Worm (Caenorhabditis elegans) whole organism, L3 larva: ENCODE results near the gene T14G12.6.
A peak's percentile ranks its signal among the peaks of the same experiment; 100 is the strongest.

ENCODE experiments used
- R02D3.7 ChIP-seq: fragments of 150-350 bp; optimal IDR thresholded peaks from 2 replicates; lab custom pipeline; 2014; ENCODE audit warnings: missing biosample characterization, missing genetic modification characterization
- ZK546.5 ChIP-seq: sonication (generic microtip); optimal IDR thresholded peaks from 2 replicates; lab custom pipeline; 2017; ENCODE audit warnings: missing biosample characterization, missing genetic modification characterization
- ama-1 ChIP-seq: fragments of 150-350 bp; optimal IDR thresholded peaks from 2 replicates; lab custom pipeline; 2018
- ceh-28 ChIP-seq: fragments of 150-350 bp; optimal IDR thresholded peaks from 2 replicates; lab custom pipeline; 2014; ENCODE audit warnings: missing biosample characterization, missing genetic modification reagents, missing genetic modification characterization
- ceh-82 ChIP-seq: fragments of 150-350 bp; optimal IDR thresholded peaks from 2 replicates; lab custom pipeline; 2014; ENCODE audit warnings: missing biosample characterization, missing genetic modification characterization
- daf-12 ChIP-seq: fragments of 150-350 bp; optimal IDR thresholded peaks from 2 replicates; lab custom pipeline; 2014; ENCODE audit warnings: missing biosample characterization, missing genetic modification reagents, missing genetic modification characterization
- egl-27 ChIP-seq: sonication (generic microtip); optimal IDR thresholded peaks from 4 replicates; lab custom pipeline; 2017; ENCODE audit warnings: missing biosample characterization, missing genetic modification reagents, missing genetic modification characterization
- egl-5 ChIP-seq: fragments of 150-350 bp; optimal IDR thresholded peaks from 2 replicates; lab custom pipeline; 2017; ENCODE audit warnings: missing biosample characterization, missing genetic modification reagents, missing genetic modification characterization, inconsistent platforms
- elt-3 ChIP-seq, 3 experiments: fragments of 150-350 bp in 1 of 3; sonication (generic microtip) in 2 of 3; optimal IDR thresholded peaks; 2 replicates in 2 of 3; 4 replicates in 1 of 3; lab custom pipeline; 2014 to 2017; ENCODE audit warnings: missing biosample characterization in 3 of 3, missing genetic modification characterization in 3 of 3
- eor-1 ChIP-seq, 2 experiments: fragments of 150-350 bp; optimal IDR thresholded peaks; 2 replicates each; lab custom pipeline; 2014 to 2018; ENCODE audit warnings: missing biosample characterization in 2 of 2, missing genetic modification characterization in 2 of 2
- fkh-2 ChIP-seq: fragments of 150-350 bp; optimal IDR thresholded peaks from 2 replicates; lab custom pipeline; 2014; ENCODE audit warnings: missing biosample characterization, missing genetic modification reagents, missing genetic modification characterization
- fos-1 ChIP-seq: fragments of 150-350 bp; optimal IDR thresholded peaks from 2 replicates; lab custom pipeline; 2014; ENCODE audit warnings: missing biosample characterization, missing genetic modification characterization
- hmg-11 ChIP-seq: sonication (generic microtip); optimal IDR thresholded peaks from 2 replicates; lab custom pipeline; 2016; ENCODE audit warnings: missing genetic modification characterization, missing compliant biosample characterization
- jun-1 ChIP-seq: fragments of 150-350 bp; optimal IDR thresholded peaks from 2 replicates; lab custom pipeline; 2014; ENCODE audit warnings: missing biosample characterization, missing genetic modification reagents, missing genetic modification characterization
- lin-39 ChIP-seq: fragments of 150-350 bp; optimal IDR thresholded peaks from 2 replicates; lab custom pipeline; 2018; ENCODE audit warnings: missing biosample characterization, missing genetic modification reagents, missing genetic modification characterization
- lsy-12 ChIP-seq: sonication (generic microtip); optimal IDR thresholded peaks from 2 replicates; lab custom pipeline; 2016; ENCODE audit warnings: mild to moderate bottlenecking, missing genetic modification characterization, missing compliant biosample characterization
- mdl-1 ChIP-seq: fragments of 150-350 bp; optimal IDR thresholded peaks from 2 replicates; lab custom pipeline; 2014; ENCODE audit warnings: missing biosample characterization, missing genetic modification characterization
- mml-1 ChIP-seq: fragments of 150-350 bp; sonication (generic microtip); optimal IDR thresholded peaks from 3 replicates; lab custom pipeline; 2014; ENCODE audit warnings: missing biosample characterization, missing genetic modification characterization
- nfya-1 ChIP-seq: sonication (generic microtip); optimal IDR thresholded peaks from 2 replicates; lab custom pipeline; 2017; ENCODE audit warnings: missing genetic modification characterization, mild to moderate bottlenecking, missing compliant biosample characterization, antibody characterized with exemption, moderate library complexity; ENCODE audit not compliant: insufficient read depth
- nhr-11 ChIP-seq: fragments of 150-350 bp; optimal IDR thresholded peaks from 2 replicates; lab custom pipeline; 2014; ENCODE audit warnings: missing biosample characterization, missing genetic modification characterization
- nhr-12 ChIP-seq: fragments of 150-350 bp; optimal IDR thresholded peaks from 2 replicates; lab custom pipeline; 2014; ENCODE audit warnings: missing biosample characterization, missing genetic modification characterization
- nhr-23 ChIP-seq: fragments of 150-350 bp; optimal IDR thresholded peaks from 2 replicates; lab custom pipeline; 2014; ENCODE audit warnings: missing biosample characterization, missing genetic modification reagents, missing genetic modification characterization
- nhr-25 ChIP-seq: sonication (generic microtip); optimal IDR thresholded peaks from 2 replicates; lab custom pipeline; 2017; ENCODE audit warnings: missing biosample characterization, missing genetic modification characterization
- nhr-43 ChIP-seq: sonication (generic microtip); optimal IDR thresholded peaks from 2 replicates; lab custom pipeline; 2016; ENCODE audit warnings: mild to moderate bottlenecking, missing genetic modification characterization, missing compliant biosample characterization; ENCODE audit not compliant: poor library complexity, severe bottlenecking
- nhr-67 ChIP-seq: fragments of 150-350 bp; optimal IDR thresholded peaks from 2 replicates; lab custom pipeline; 2014; ENCODE audit warnings: missing biosample characterization, missing genetic modification characterization
- nhr-76 ChIP-seq: fragments of 150-350 bp; sonication (generic microtip); optimal IDR thresholded peaks from 5 replicates; lab custom pipeline; 2014; ENCODE audit warnings: missing biosample characterization, missing genetic modification characterization
- pha-4 ChIP-seq: fragments of 150-350 bp; optimal IDR thresholded peaks from 2 replicates; lab custom pipeline; 2014; ENCODE audit warnings: missing biosample characterization, missing genetic modification reagents, missing genetic modification characterization
- pqm-1 ChIP-seq: fragments of 150-350 bp; optimal IDR thresholded peaks from 2 replicates; lab custom pipeline; 2017; ENCODE audit warnings: missing biosample characterization, missing genetic modification characterization, inconsistent platforms
- sea-2 ChIP-seq: fragments of 150-350 bp; sonication (generic microtip); optimal IDR thresholded peaks from 4 replicates; lab custom pipeline; 2014; ENCODE audit warnings: missing biosample characterization, missing genetic modification reagents, missing genetic modification characterization
- skn-1 ChIP-seq: fragments of 150-350 bp; optimal IDR thresholded peaks from 2 replicates; lab custom pipeline; 2014; ENCODE audit warnings: missing biosample characterization, missing genetic modification characterization
- tbx-2 ChIP-seq: sonication (generic microtip); optimal IDR thresholded peaks from 2 replicates; lab custom pipeline; 2016; ENCODE audit warnings: mild to moderate bottlenecking, missing genetic modification characterization, missing compliant biosample characterization
- unc-39 ChIP-seq: sonication (generic microtip); optimal IDR thresholded peaks from 4 replicates; lab custom pipeline; 2017; ENCODE audit warnings: missing biosample characterization, missing genetic modification characterization
- zag-1 ChIP-seq: fragments of 150-350 bp; optimal IDR thresholded peaks from 2 replicates; lab custom pipeline; 2014; ENCODE audit warnings: missing biosample characterization, missing genetic modification characterization
- ztf-11 ChIP-seq: fragments of 150-350 bp; optimal IDR thresholded peaks from 2 replicates; lab custom pipeline; 2014; ENCODE audit warnings: missing biosample characterization, missing genetic modification characterization
- ztf-4 ChIP-seq: fragments of 150-350 bp; optimal IDR thresholded peaks from 2 replicates; lab custom pipeline; 2014; ENCODE audit warnings: missing biosample characterization, missing genetic modification characterization

T14G12.6 gene

DNA sequence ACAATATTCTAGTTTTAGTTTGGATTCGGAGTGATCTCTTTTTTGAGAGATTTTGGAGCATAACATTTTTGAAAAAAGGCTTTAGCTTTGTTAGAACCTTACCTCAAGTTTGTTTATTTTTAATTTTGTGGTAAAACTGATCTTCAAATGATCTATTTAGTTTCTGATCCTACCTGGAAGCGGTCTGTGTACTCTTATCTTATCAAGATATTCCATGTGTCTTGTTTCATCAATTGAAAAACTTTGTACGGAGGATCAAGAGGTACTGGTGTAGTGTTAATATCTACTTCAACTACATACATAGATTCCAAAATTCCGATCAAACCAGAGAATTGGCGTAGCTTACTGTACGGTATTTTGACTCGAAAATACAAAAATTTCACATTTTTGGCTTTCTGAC, 3.5 kb downstream of the T14G12.6 start:
- peak in 1 of 3 experiments; percentile 11 for TF ChIP-seq elt-3 (tag; optimal IDR thresholded peaks at IDR 0.05; lab: Kevin White, UChicago)
- no peak for TF ChIP-seq jun-1

DNA sequence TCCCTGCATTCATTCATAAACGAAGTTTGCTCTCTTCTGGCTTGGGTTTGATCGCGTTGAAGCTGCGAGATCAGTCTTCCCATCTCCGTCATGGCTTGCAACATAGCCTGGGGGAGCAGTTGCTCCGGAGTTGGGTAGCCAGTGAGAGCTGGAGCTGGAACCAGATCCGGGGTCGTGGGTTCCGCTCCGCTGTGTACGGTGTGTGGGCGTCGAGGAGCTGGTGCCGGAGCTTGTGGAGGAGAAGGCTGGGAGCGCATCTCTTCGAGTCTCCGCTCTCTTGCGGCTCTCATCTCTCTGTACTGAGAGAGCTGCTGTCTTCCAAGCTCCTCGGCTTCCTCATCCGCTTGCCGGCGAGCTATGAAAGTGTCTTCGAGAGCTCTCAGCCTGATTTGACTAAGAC, 6.8 kb downstream of the T14G12.6 start:
- TF ChIP-seq mml-1 (tag; lab: Kevin White, UChicago) = no peak
- TF ChIP-seq ZK546.5 (tag; lab: Kevin White, UChicago) = no peak
- no peak for TF ChIP-seq nhr-23 (tag; lab: Kevin White, UChicago)
- no peak for TF ChIP-seq egl-5
- TF ChIP-seq hmg-11 = no peak
- TF ChIP-seq pqm-1 (tag; lab: Kevin White, UChicago) = no peak
- TF ChIP-seq skn-1 (tag; lab: Kevin White, UChicago) = no peak
- no peak for TF ChIP-seq ztf-11 (tag; lab: Kevin White, UChicago)
- no peak for TF ChIP-seq fos-1 (tag; lab: Kevin White, UChicago)
- no peak for TF ChIP-seq fkh-2 (tag; lab: Kevin White, UChicago)
- no peak for TF ChIP-seq nhr-67
- no peak for TF ChIP-seq pha-4 (tag; lab: Kevin White, UChicago)
- TF ChIP-seq lsy-12 = no peak
- TF ChIP-seq ama-1 (lab: Kevin White, UChicago) = no peak
- no peak for TF ChIP-seq R02D3.7 (tag; lab: Kevin White, UChicago)
- TF ChIP-seq jun-1 = no peak
- no peak for TF ChIP-seq ceh-82
- TF ChIP-seq nhr-25 (tag; lab: Kevin White, UChicago) = no peak
- TF ChIP-seq egl-27 = no peak
- no peak for TF ChIP-seq unc-39 (tag; lab: Kevin White, UChicago)

DNA sequence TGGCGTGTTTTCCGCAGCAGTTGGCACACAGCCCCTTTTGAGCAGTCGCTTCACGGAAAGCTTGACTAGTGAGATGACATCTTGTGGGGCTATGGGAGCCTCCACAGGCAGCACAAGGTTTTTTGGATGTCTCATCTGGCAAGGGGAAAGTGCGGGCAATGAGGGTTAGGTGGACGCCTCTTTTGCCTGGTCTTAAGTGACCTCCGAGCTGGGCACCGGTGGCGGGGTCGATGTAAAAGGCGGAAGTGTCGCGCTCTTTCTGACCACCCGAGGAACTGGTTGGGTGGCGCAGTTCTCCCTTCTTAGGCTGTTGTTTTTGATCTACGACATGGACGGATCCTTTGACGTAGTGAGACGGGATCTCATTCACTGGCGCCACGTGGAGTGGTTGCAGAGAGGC, 7.9 kb downstream of the T14G12.6 start:
- TF ChIP-seq ztf-4 (tag; lab: Kevin White, UChicago) (no peak), pqm-1 (tag; lab: Kevin White, UChicago) (no peak), jun-1 (no peak), mdl-1 (tag; lab: Kevin White, UChicago) (no peak), nfya-1 (tag; lab: Kevin White, UChicago) (no peak), sea-2 (GFP tag; lab: Kevin White, UChicago) (no peak), nhr-25 (tag; lab: Kevin White, UChicago) (no peak)

DNA sequence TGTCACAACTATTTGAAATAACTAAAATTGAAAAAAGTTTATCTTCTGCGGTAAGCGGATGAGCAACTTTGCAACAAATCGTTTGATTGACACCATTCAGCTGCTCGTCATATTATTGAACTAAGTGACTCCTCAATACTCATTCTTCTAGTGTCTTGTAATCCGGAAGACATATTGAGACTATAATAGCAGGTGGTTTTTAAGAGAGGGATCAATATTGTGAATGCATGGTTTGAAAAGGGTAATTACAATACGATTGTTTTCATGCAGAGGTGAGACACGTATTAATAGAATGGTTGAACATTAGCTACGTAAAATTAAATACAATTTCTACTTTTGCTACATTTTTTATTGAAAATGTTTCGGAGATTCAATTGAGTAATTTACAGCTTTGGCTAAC, 16.1 kb downstream of the T14G12.6 start:
- TF ChIP-seq sea-2 (GFP tag; lab: Kevin White, UChicago) (no peak), daf-12 (tag; lab: Kevin White, UChicago) (no peak), elt-3 (tag; optimal IDR thresholded peaks at IDR 0.05; lab: Kevin White, UChicago) (no peak), R02D3.7 (tag; lab: Kevin White, UChicago) (no peak), ztf-11 (tag; lab: Kevin White, UChicago) (no peak), ztf-4 (tag; lab: Kevin White, UChicago) (no peak), lsy-12 (no peak), unc-39 (tag; lab: Kevin White, UChicago) (no peak), skn-1 (tag; lab: Kevin White, UChicago) (no peak), ama-1 (lab: Kevin White, UChicago) (no peak), ceh-82 (no peak), nhr-12 (no peak), eor-1 (tag; optimal IDR thresholded peaks at IDR 0.05; lab: Kevin White, UChicago) (no peak), pqm-1 (tag; lab: Kevin White, UChicago) (no peak), zag-1 (tag; lab: Kevin White, UChicago) (no peak), ZK546.5 (tag; lab: Kevin White, UChicago) (no peak), nhr-43 (tag; lab: Kevin White, UChicago) (no peak), ceh-28 (tag; lab: Kevin White, UChicago) (no peak), mml-1 (tag; lab: Kevin White, UChicago) (no peak), fos-1 (tag; lab: Kevin White, UChicago) (no peak)

DNA sequence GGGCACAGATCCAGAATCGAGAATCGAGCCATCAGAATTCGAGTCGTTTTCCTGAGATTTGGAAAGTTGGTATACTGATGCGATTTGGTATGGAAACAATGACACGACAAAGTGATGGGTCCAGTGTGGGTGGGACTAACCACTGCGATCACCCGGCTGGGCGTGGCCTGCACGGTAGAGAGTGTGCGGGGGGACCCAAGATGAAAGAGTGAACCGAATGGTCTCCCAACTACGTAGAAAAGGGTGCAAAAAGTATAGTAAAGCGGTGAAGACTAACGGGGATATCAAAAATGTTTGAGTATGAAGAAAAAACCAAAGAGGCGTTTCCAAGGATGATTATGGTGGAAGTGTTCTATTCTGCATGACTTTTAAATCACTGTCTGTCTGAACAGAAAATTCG, 17.0 kb downstream of the T14G12.6 start, which contains the start of gene fkh-2:
fkh-2 (minus strand) TSS at position 101 of the 400 bp plus-strand sequence.
- TF ChIP-seq zag-1 (tag; lab: Kevin White, UChicago) = no peak
- no peak for TF ChIP-seq egl-5
- no peak for TF ChIP-seq daf-12 (tag; lab: Kevin White, UChicago)
- TF ChIP-seq skn-1 (tag; lab: Kevin White, UChicago) = no peak
- no peak for TF ChIP-seq fkh-2 (tag; lab: Kevin White, UChicago)
- no peak for TF ChIP-seq nhr-76 (tag; lab: Kevin White, UChicago)
- no peak for TF ChIP-seq ceh-28 (tag; lab: Kevin White, UChicago)
- no peak for TF ChIP-seq nhr-25 (tag; lab: Kevin White, UChicago)
- no peak for TF ChIP-seq nhr-11 (tag; lab: Kevin White, UChicago)
- no peak for TF ChIP-seq R02D3.7 (tag; lab: Kevin White, UChicago)
- no peak for TF ChIP-seq unc-39 (tag; lab: Kevin White, UChicago)
- no peak for TF ChIP-seq sea-2 (GFP tag; lab: Kevin White, UChicago)
- TF ChIP-seq lsy-12 = no peak
- TF ChIP-seq ceh-82 = no peak
- TF ChIP-seq lin-39 (tag; lab: Kevin White, UChicago) = no peak
- TF ChIP-seq tbx-2 (tag; lab: Kevin White, UChicago) = no peak
- no peak for TF ChIP-seq elt-3 (tag; optimal IDR thresholded peaks at IDR 0.05; lab: Kevin White, UChicago)
